Worm (Caenorhabditis elegans): ENCODE data around the gene spp-27.

spp-27 gene

ce11 chrV:6518225-6518396, 38.8 kb downstream of the spp-27 start, which contains the start of gene F46E10.3:
F46E10.3 (plus strand) TSS chrV:6518297.
- TF ChIP-seq ama-1 (optimal IDR thresholded peaks at IDR 0.05) (no peak), ets-5 (GFP tag; IDR thresholded peaks at IDR 0.05) (no peak), isw-1 (GFP tag; IDR thresholded peaks at IDR 0.05) (no peak), unc-86 (tag; optimal IDR thresholded peaks at IDR 0.05) (no peak), efl-1 (optimal IDR thresholded peaks at IDR 0.05) (no peak), efl-1 (GFP tag; optimal IDR thresholded peaks at IDR 0.05 in 1 of 2) (peak in 1 of 2 experiments; percentile 75)

DNA sequence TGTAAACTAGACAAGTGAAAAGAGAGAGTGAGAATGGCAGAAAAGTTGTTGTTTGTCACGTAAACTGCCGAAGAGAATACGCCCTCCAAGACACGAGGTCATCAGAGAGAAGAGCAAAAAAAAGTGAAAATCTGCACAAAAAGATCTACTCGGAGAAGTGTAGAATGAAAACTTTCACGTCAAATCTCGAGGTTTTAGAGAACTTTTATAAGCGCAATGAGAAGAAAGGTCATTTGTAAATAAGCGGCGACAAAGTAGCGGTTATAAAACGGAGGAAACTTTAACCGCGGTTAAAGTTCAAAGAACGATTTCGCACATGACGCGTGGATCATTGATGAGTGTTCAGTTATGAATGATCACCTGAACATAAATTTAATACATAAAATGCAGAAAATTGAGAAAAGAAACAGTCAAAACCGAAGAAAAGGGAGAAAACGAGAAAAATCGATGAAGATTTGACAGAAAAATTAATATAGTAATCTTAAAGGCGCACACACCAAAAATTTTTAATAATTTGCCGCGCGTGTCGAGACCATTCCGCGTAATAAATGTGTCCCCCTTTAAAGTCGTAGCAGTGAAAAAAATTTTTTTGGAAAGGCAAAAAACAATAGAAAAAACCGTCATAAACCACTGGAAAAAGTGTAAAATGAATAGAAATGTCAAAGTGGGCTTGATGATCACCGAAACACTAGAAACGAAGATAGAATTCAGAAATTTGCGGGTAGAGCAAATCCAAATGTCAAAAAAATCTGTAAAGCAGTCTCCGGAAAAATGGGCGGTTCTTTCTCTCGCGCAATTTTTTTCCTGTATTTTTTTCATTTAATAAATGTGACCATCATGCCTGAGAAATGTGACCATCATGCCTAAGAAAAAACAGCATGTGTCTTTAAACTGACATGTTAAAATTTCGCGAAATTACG, 39.4 kb downstream of the spp-27 start:
- TF ChIP-seq lin-39 (tag; optimal IDR thresholded peaks at IDR 0.05) (no peak), mab-9 (GFP tag; IDR thresholded peaks at IDR 0.05) (no peak), pag-3 (tag; optimal IDR thresholded peaks at IDR 0.05; ENCODE audit: borderline replicate concordance, insufficient read depth) (peak; percentile 77), tlp-1 (tag; optimal IDR thresholded peaks at IDR 0.05) (no peak), dpl-1 (GFP tag; optimal IDR thresholded peaks at IDR 0.05) (no peak), ceh-8 (GFP tag; optimal IDR thresholded peaks at IDR 0.05) (no peak), unc-62 (GFP tag; optimal IDR thresholded peaks at IDR 0.05) (no peak), alr-1 (tag; optimal IDR thresholded peaks at IDR 0.05; ENCODE audit: borderline replicate concordance) (no peak), fkh-4 (tag; optimal IDR thresholded peaks at IDR 0.05; ENCODE audit: borderline replicate concordance) (no peak), dsc-1 (tag; optimal IDR thresholded peaks at IDR 0.05) (no peak), F16B12.6 (tag; optimal IDR thresholded peaks at IDR 0.05) (no peak), swsn-7 (tag; optimal IDR thresholded peaks at IDR 0.05) (peak; percentile 27), nhr-47 (tag; optimal IDR thresholded peaks at IDR 0.05) (no peak), isw-1 (GFP tag; IDR thresholded peaks at IDR 0.05) (no peak), elt-2 (tag; optimal IDR thresholded peaks at IDR 0.05) (no peak), xbp-1 (tag; optimal IDR thresholded peaks at IDR 0.05) (no peak), ceh-63 (GFP tag; optimal IDR thresholded peaks at IDR 0.05) (no peak), unc-30 (tag; optimal IDR thresholded peaks at IDR 0.05) (no peak), nhr-20 (tag; optimal IDR thresholded peaks at IDR 0.05) (peak; percentile 55), ztf-11 (tag; optimal IDR thresholded peaks at IDR 0.05) (no peak), lin-14 (GFP tag; optimal IDR thresholded peaks at IDR 0.05) (peak; percentile 84), sptf-1 (tag; optimal IDR thresholded peaks at IDR 0.05) (no peak), Y116A8C.19 (tag; optimal IDR thresholded peaks at IDR 0.05; ENCODE audit: borderline replicate concordance) (no peak), nhr-12 (tag; optimal IDR thresholded peaks at IDR 0.05) (no peak), nhr-19 (GFP tag; conservative IDR thresholded peaks at IDR 0.05) (peak; percentile 70), sox-4 (tag; optimal IDR thresholded peaks at IDR 0.05) (no peak), efl-3 (GFP tag; optimal IDR thresholded peaks at IDR 0.05) (no peak), mef-2 (tag; optimal IDR thresholded peaks at IDR 0.05) (no peak), nhr-11 (tag; optimal IDR thresholded peaks at IDR 0.05) (no peak), lir-3 (tag; optimal IDR thresholded peaks at IDR 0.05; ENCODE audit: poor library complexity) (peak; percentile 5), C04F5.9 (tag; optimal IDR thresholded peaks at IDR 0.05) (no peak), C34B4.2 (tag; optimal IDR thresholded peaks at IDR 0.05) (no peak), mep-1 (tag; optimal IDR thresholded peaks at IDR 0.05) (peak; percentile 57), nhr-237 (tag; optimal IDR thresholded peaks at IDR 0.05) (no peak), nhr-90 (tag; optimal IDR thresholded peaks at IDR 0.05; ENCODE audit: poor library complexity) (peak; percentile 40), aha-1 (tag; optimal IDR thresholded peaks at IDR 0.05) (peak; percentile 49), ets-5 (GFP tag; IDR thresholded peaks at IDR 0.05) (no peak), blmp-1 (tag; optimal IDR thresholded peaks at IDR 0.05) (peak; percentile 82), fkh-10 (GFP tag; optimal IDR thresholded peaks at IDR 0.05) (no peak), ceh-90 (tag; optimal IDR thresholded peaks at IDR 0.05) (no peak), egl-13 (tag; optimal IDR thresholded peaks at IDR 0.05) (no peak), fos-1 (tag; optimal IDR thresholded peaks at IDR 0.05) (no peak), nhr-84 (tag; optimal IDR thresholded peaks at IDR 0.05) (no peak), sup-37 (GFP tag; optimal IDR thresholded peaks at IDR 0.05) (no peak), nhr-85 (tag) (peak; percentile 88), nhr-77 (tag; optimal IDR thresholded peaks at IDR 0.05) (no peak), jun-1 (tag; optimal IDR thresholded peaks at IDR 0.05) (no peak)

Measured in whole organism, L1 larva.